Worm (Caenorhabditis elegans) whole organism, young adult: ENCODE measurements around the gene T07A9.12.

Experiments used
- F10E7.11 ChIP-seq: sonication (generic microtip); optimal IDR thresholded peaks from 2 replicates; lab custom pipeline; 2017; ENCODE audit warnings: mild to moderate bottlenecking, missing genetic modification characterization, moderate library complexity, missing compliant biosample characterization
- F37B4.10 ChIP-seq: fragments of 200-800 bp; sonication (Bioruptor generic); IDR thresholded peaks from 2 replicates; pipeline ENCODE4 v1.3.6; 2022; ENCODE audit warnings: missing genetic modification characterization, missing compliant biosample characterization
- madf-6 ChIP-seq: fragments of 200-800 bp; sonication (Bioruptor generic); IDR thresholded peaks from 2 replicates; pipeline ENCODE4 v1.3.6; 2022; ENCODE audit warnings: missing genetic modification reagents, missing genetic modification characterization, missing compliant biosample characterization
- madf-8 ChIP-seq: fragments of 200-800 bp; sonication (Bioruptor generic); conservative IDR thresholded peaks from 2 replicates; pipeline ENCODE4 v1.3.6; 2022; ENCODE audit warnings: missing genetic modification reagents, missing genetic modification characterization, missing compliant biosample characterization
- nhr-120 ChIP-seq: fragments of 200-800 bp; sonication (Bioruptor generic); IDR thresholded peaks from 2 replicates; pipeline ENCODE4 v1.3.6; 2022; ENCODE audit warnings: missing genetic modification characterization, missing compliant biosample characterization
- pha-4 ChIP-seq: fragments of 150-350 bp; sonication (generic microtip); optimal IDR thresholded peaks from 2 replicates; lab custom pipeline; 2014; ENCODE audit warnings: missing biosample characterization, missing genetic modification reagents, missing genetic modification characterization
- ztf-25 ChIP-seq: fragments of 200-800 bp; sonication (Bioruptor generic); IDR thresholded peaks from 2 replicates; pipeline ENCODE4 v1.3.6; 2022; ENCODE audit warnings: missing genetic modification reagents, missing genetic modification characterization, missing compliant biosample characterization

DNA sequence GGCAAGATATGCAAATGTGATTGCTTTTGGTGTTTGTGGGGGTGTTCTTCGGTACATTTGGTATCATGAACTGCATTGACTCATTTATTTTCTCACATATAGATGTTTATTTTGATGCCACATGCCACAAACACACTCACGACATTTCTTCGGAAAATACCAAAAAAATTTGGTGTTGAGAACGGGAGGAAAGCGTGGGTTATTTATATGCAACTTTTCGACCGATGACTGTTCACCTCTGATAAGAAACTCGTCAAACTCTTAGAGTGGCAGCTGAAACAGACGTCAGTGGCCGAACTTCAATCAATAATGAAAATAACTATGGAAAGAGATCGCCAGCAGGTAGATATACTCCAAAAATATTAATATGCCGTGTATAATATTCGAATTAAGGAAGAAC is 32.3 kb upstream of the T07A9.12 start:
- TF ChIP-seq pha-4 (tag; lab: Kevin White, UChicago), result no peak
- no peak for TF ChIP-seq nhr-120
- no peak for TF ChIP-seq ztf-25 (GFP tag; lab: Robert Waterston, UW)
- TF ChIP-seq F37B4.10 (GFP tag; lab: Robert Waterston, UW), result no peak
- TF ChIP-seq madf-6 (GFP tag; lab: Robert Waterston, UW), result no peak
- TF ChIP-seq F10E7.11 (tag; lab: Kevin White, UChicago), result no peak
- TF ChIP-seq madf-8 (GFP tag; lab: Robert Waterston, UW), result no peak
